Fruit fly (Drosophila melanogaster) whole organism, embryonic: ENCODE data around the gene CG32625.

Source experiments
- Asciz ChIP-seq: fragments of 200-800 bp; sonication (Bioruptor generic); optimal IDR thresholded peaks from 2 replicates; lab custom pipeline; 2017; ENCODE audit warnings: missing biosample characterization, mild to moderate bottlenecking, missing genetic modification characterization, missing genetic modification reagents
- Awh ChIP-seq: fragments of 200-800 bp; sonication (Bioruptor generic); IDR thresholded peaks from 2 replicates; pipeline ENCODE4, ENCODE4 v1.3.6; 2022; ENCODE audit warnings: missing biosample characterization, missing genetic modification characterization
- Bgb ChIP-seq: fragments of 200-800 bp; sonication (Bioruptor generic); IDR thresholded peaks from 2 replicates; pipeline ENCODE4 v1.3.6; 2022; ENCODE audit warnings: missing biosample characterization, missing genetic modification characterization; ENCODE audit not compliant: partially characterized antibody
- CG10959 ChIP-seq: fragments of 200-800 bp; sonication (Bioruptor generic); IDR thresholded peaks from 2 replicates; pipeline ENCODE4 v1.3.6; 2022; ENCODE audit warnings: missing biosample characterization, missing genetic modification characterization
- CG12219 ChIP-seq: fragments of 200-800 bp; sonication (Bioruptor generic); optimal IDR thresholded peaks from 3 replicates; lab custom pipeline; 2018; ENCODE audit warnings: missing biosample characterization, mild to moderate bottlenecking, missing genetic modification characterization
- CG12299 ChIP-seq: fragments of 200-800 bp; sonication (Bioruptor generic); optimal IDR thresholded peaks from 2 replicates; lab custom pipeline; 2018; ENCODE audit warnings: missing biosample characterization, mild to moderate bottlenecking, missing genetic modification characterization
- CG13894 ChIP-seq: fragments of 200-800 bp; sonication (Bioruptor generic); optimal IDR thresholded peaks from 3 replicates; lab custom pipeline; 2018; ENCODE audit warnings: missing biosample characterization, mild to moderate bottlenecking, missing genetic modification characterization, moderate library complexity
- CG14710 ChIP-seq: fragments of 200-800 bp; sonication (Bioruptor generic); optimal IDR thresholded peaks from 3 replicates; lab custom pipeline; 2019; ENCODE audit warnings: missing biosample characterization, mild to moderate bottlenecking, missing genetic modification characterization, moderate library complexity
- CG1529 ChIP-seq: fragments of 200-800 bp; sonication (Bioruptor generic); optimal IDR thresholded peaks from 3 replicates; lab custom pipeline; 2018; ENCODE audit warnings: missing biosample characterization, missing genetic modification characterization
- CG17612 ChIP-seq: fragments of 200-800 bp; sonication (Bioruptor generic); IDR thresholded peaks from 2 replicates; pipeline ENCODE4 v1.3.6; 2022; ENCODE audit warnings: missing biosample characterization, missing genetic modification characterization
- CG17829 ChIP-seq: fragments of 200-800 bp; optimal IDR thresholded peaks from 2 replicates; lab custom pipeline; 2019; ENCODE audit warnings: missing biosample characterization, mild to moderate bottlenecking, missing genetic modification characterization, moderate library complexity
- CG18476 ChIP-seq: fragments of 200-800 bp; sonication (Bioruptor generic); optimal IDR thresholded peaks from 2 replicates; lab custom pipeline; 2016; ENCODE audit warnings: missing biosample characterization, mild to moderate bottlenecking, missing genetic modification characterization
- CG18619 ChIP-seq: fragments of 200-800 bp; sonication (Bioruptor generic); optimal IDR thresholded peaks from 3 replicates; lab custom pipeline; 2017; ENCODE audit warnings: missing biosample characterization, mild to moderate bottlenecking, missing genetic modification characterization
- CG4282 ChIP-seq: fragments of 200-800 bp; sonication (Bioruptor generic); optimal IDR thresholded peaks from 2 replicates; lab custom pipeline; 2016; ENCODE audit warnings: missing biosample characterization, missing genetic modification characterization
- CG43689 ChIP-seq: fragments of 200-800 bp; sonication (Bioruptor generic); IDR thresholded peaks from 2 replicates; pipeline ENCODE4 v1.3.6; 2022; ENCODE audit warnings: missing biosample characterization, missing genetic modification characterization
- CG4617 ChIP-seq: fragments of 200-800 bp; sonication (Bioruptor generic); optimal IDR thresholded peaks from 3 replicates; lab custom pipeline; 2016; ENCODE audit warnings: missing biosample characterization, missing genetic modification characterization, borderline replicate concordance
- CG4820 ChIP-seq: fragments of 200-800 bp; sonication (Bioruptor generic); optimal IDR thresholded peaks from 3 replicates; lab custom pipeline; 2016; ENCODE audit warnings: missing biosample characterization, missing genetic modification characterization
- CG6254 ChIP-seq: fragments of 200-800 bp; sonication (Bioruptor generic); optimal IDR thresholded peaks from 3 replicates; lab custom pipeline; 2017; ENCODE audit warnings: mild to moderate bottlenecking, missing biosample characterization, missing genetic modification reagents, missing genetic modification characterization
- CG7745 ChIP-seq: fragments of 200-800 bp; sonication (Bioruptor generic); optimal IDR thresholded peaks from 2 replicates; lab custom pipeline; 2018; ENCODE audit warnings: missing biosample characterization, mild to moderate bottlenecking, missing genetic modification characterization, moderate library complexity
- CG7839 ChIP-seq: fragments of 200-800 bp; sonication (Bioruptor generic); optimal IDR thresholded peaks from 3 replicates; lab custom pipeline; 2018; ENCODE audit warnings: missing biosample characterization, mild to moderate bottlenecking, missing genetic modification characterization, moderate library complexity
- CG8359 ChIP-seq: fragments of 200-800 bp; sonication (Bioruptor generic); optimal IDR thresholded peaks from 2 replicates; lab custom pipeline; 2017; ENCODE audit warnings: missing biosample characterization, mild to moderate bottlenecking, missing genetic modification characterization, borderline replicate concordance
- CG8765 ChIP-seq: fragments of 200-800 bp; sonication (Bioruptor generic); IDR thresholded peaks from 2 replicates; pipeline ENCODE4 v1.3.6; 2022; ENCODE audit warnings: missing biosample characterization, missing genetic modification characterization
- Drgx ChIP-seq: fragments of 200-800 bp; sonication (Bioruptor generic); IDR thresholded peaks from 2 replicates; pipeline ENCODE4 v1.3.6; 2022; ENCODE audit warnings: missing biosample characterization, missing genetic modification characterization
- HmgD ChIP-seq: fragments of 200-800 bp; sonication (Bioruptor generic); optimal IDR thresholded peaks from 3 replicates; lab custom pipeline; 2016; ENCODE audit warnings: missing biosample characterization, missing genetic modification characterization
- HmgZ ChIP-seq: fragments of 200-800 bp; sonication (Bioruptor generic); optimal IDR thresholded peaks from 2 replicates; lab custom pipeline; 2018; ENCODE audit warnings: missing biosample characterization, mild to moderate bottlenecking, missing genetic modification characterization
- Hsf ChIP-seq: fragments of 200-800 bp; sonication (Bioruptor generic); optimal IDR thresholded peaks from 3 replicates; lab custom pipeline; 2016; ENCODE audit warnings: missing biosample characterization, missing genetic modification characterization
- MESR4 ChIP-seq: fragments of 200-800 bp; sonication (Bioruptor generic); optimal IDR thresholded peaks from 2 replicates; lab custom pipeline; 2018; ENCODE audit warnings: missing biosample characterization, mild to moderate bottlenecking, missing genetic modification characterization, moderate library complexity
- NC2α ChIP-seq: fragments of 200-800 bp; sonication (Bioruptor generic); optimal IDR thresholded peaks from 2 replicates; lab custom pipeline; 2016; ENCODE audit warnings: missing biosample characterization, missing genetic modification characterization
- Optix ChIP-seq: fragments of 200-800 bp; sonication (Bioruptor generic); IDR thresholded peaks from 3 replicates; pipeline ENCODE4 v1.3.6; 2022; ENCODE audit warnings: missing biosample characterization, missing genetic modification characterization
- Rx ChIP-seq: fragments of 200-800 bp; sonication (Bioruptor generic); IDR thresholded peaks from 2 replicates; pipeline ENCODE4 v1.3.6; 2022; ENCODE audit warnings: missing biosample characterization, missing genetic modification characterization
- Six4 ChIP-seq: fragments of 200-800 bp; sonication (Bioruptor generic); optimal IDR thresholded peaks from 2 replicates; lab custom pipeline; 2016; ENCODE audit warnings: missing biosample characterization, missing genetic modification characterization
- Xbp1 ChIP-seq: fragments of 200-800 bp; sonication (Bioruptor generic); optimal IDR thresholded peaks from 3 replicates; lab custom pipeline; 2016; ENCODE audit warnings: missing biosample characterization, mild to moderate bottlenecking, missing genetic modification characterization
- al ChIP-seq: fragments of 200-800 bp; sonication (Bioruptor generic); IDR thresholded peaks from 2 replicates; pipeline ENCODE4 v1.3.6; 2022; ENCODE audit warnings: missing biosample characterization, missing genetic modification characterization
- bowl ChIP-seq: fragments of 200-800 bp; sonication (Bioruptor generic); IDR thresholded peaks from 2 replicates; pipeline ENCODE4 v1.3.6; 2022; ENCODE audit warnings: missing biosample characterization, missing genetic modification characterization
- br ChIP-seq: fragments of >200 bp; optimal IDR thresholded peaks from 2 replicates; lab custom pipeline; 2017
- dimm ChIP-seq: fragments of 200-800 bp; sonication (Bioruptor generic); IDR thresholded peaks from 2 replicates; pipeline ENCODE4 v1.3.6; 2022; ENCODE audit warnings: missing biosample characterization, missing genetic modification characterization
- dmrt99B ChIP-seq: fragments of 200-800 bp; sonication (Bioruptor generic); optimal IDR thresholded peaks from 2 replicates; lab custom pipeline; 2018; ENCODE audit warnings: missing biosample characterization, mild to moderate bottlenecking, missing genetic modification characterization, moderate library complexity
- en ChIP-seq: fragments of 200-800 bp; sonication (Bioruptor generic); optimal IDR thresholded peaks from 2 replicates; lab custom pipeline; 2016; ENCODE audit warnings: missing biosample characterization, missing genetic modification characterization
- eve ChIP-seq, 2 experiments: fragments of >200 bp; optimal IDR thresholded peaks; 2 replicates each; lab custom pipeline; 2017; ENCODE audit warnings: missing biosample characterization in 2 of 2, missing genetic modification characterization in 2 of 2
- fru ChIP-seq: fragments of >200 bp; optimal IDR thresholded peaks from 2 replicates; lab custom pipeline; 2017
- kay ChIP-seq: fragments of 200-800 bp; sonication (Bioruptor generic); optimal IDR thresholded peaks from 2 replicates; lab custom pipeline; 2016; ENCODE audit warnings: missing biosample characterization, missing genetic modification characterization
- lmd ChIP-seq: fragments of 200-800 bp; sonication (Bioruptor generic); IDR thresholded peaks from 2 replicates; pipeline ENCODE4 v1.3.6; 2022; ENCODE audit warnings: missing biosample characterization, missing genetic modification characterization
- org-1 ChIP-seq: fragments of 200-800 bp; sonication (Bioruptor generic); optimal IDR thresholded peaks from 2 replicates; lab custom pipeline; 2017; ENCODE audit warnings: missing biosample characterization, missing genetic modification characterization
- sc ChIP-seq, 3 experiments: fragments of >200 bp in 2 of 3; fragments of 200-800 bp in 1 of 3; sonication (Bioruptor generic) in 1 of 3; optimal IDR thresholded peaks; 2 replicates in 2 of 3; 3 replicates in 1 of 3; lab custom pipeline; 2017; ENCODE audit warnings: mild to moderate bottlenecking in 1 of 3, missing biosample characterization in 1 of 3, missing genetic modification characterization in 1 of 3, missing genetic modification reagents in 1 of 3
- sima ChIP-seq: fragments of 200-800 bp; sonication (Bioruptor generic); optimal IDR thresholded peaks from 2 replicates; lab custom pipeline; 2016; ENCODE audit warnings: missing biosample characterization, missing genetic modification characterization
- sna ChIP-seq: fragments of 200-800 bp; sonication (Bioruptor generic); IDR thresholded peaks from 2 replicates; pipeline ENCODE4 v1.3.6; 2022; ENCODE audit warnings: missing biosample characterization, missing genetic modification characterization; ENCODE audit not compliant: partially characterized antibody
- stc ChIP-seq: fragments of 200-800 bp; sonication (Bioruptor generic); IDR thresholded peaks from 2 replicates; pipeline ENCODE4 v1.3.6; 2022; ENCODE audit warnings: missing biosample characterization, missing genetic modification characterization
- sug ChIP-seq: fragments of 200-800 bp; optimal IDR thresholded peaks from 2 replicates; lab custom pipeline; 2019; ENCODE audit warnings: missing biosample characterization, mild to moderate bottlenecking, missing genetic modification characterization, moderate library complexity
- tna ChIP-seq: fragments of 200-800 bp; sonication (Bioruptor generic); IDR thresholded peaks from 2 replicates; pipeline ENCODE4 v1.3.6; 2022; ENCODE audit warnings: missing biosample characterization, missing genetic modification characterization; ENCODE audit not compliant: partially characterized antibody
- unpg ChIP-seq: fragments of 200-800 bp; sonication (Bioruptor generic); optimal IDR thresholded peaks from 3 replicates; lab custom pipeline; 2018; ENCODE audit warnings: missing biosample characterization, mild to moderate bottlenecking, missing genetic modification characterization, moderate library complexity

CG32625 gene

dm6 chrX:13739411-13739888 is 17.2 kb downstream of the CG32625 start, which contains the start of gene CG11151 (continued):
- TF ChIP-seq unpg (GFP tag; lab: Kevin White, UChicago): peak; percentile 99
- peak; percentile 95 for TF ChIP-seq CG18476 (GFP tag; lab: Kevin White, UChicago)
- TF ChIP-seq CG17829 (tag; lab: Kevin White, UChicago): peak; percentile 97
- TF ChIP-seq Bgb (GFP tag; lab: Robert Waterston, UW): peak; percentile 68
- TF ChIP-seq Hsf (GFP tag; lab: Kevin White, UChicago): peak; percentile 97
- peak; percentile 98 for TF ChIP-seq CG7839 (tag; lab: Kevin White, UChicago)
- peak; percentile 92 for TF ChIP-seq Awh (GFP tag; lab: Robert Waterston, UW)
- peak; percentile 96 for TF ChIP-seq Drgx (GFP tag; lab: Robert Waterston, UW)
- peak; percentile 89 for TF ChIP-seq sima (GFP tag; lab: Kevin White, UChicago)
- peak; percentile 93 for TF ChIP-seq lmd (GFP tag; lab: Robert Waterston, UW)
- peak; percentile 93 for TF ChIP-seq sug (tag; lab: Kevin White, UChicago)
- peak; percentile 95 for TF ChIP-seq en
- TF ChIP-seq kay (GFP tag; lab: Kevin White, UChicago): peak; percentile 91
- TF ChIP-seq eve (GFP tag; optimal IDR thresholded peaks at IDR 0.05; lab: Kevin White, UChicago): peak in 1 of 2 experiments; percentile 35
- TF ChIP-seq CG4820 (GFP tag; lab: Kevin White, UChicago): peak; percentile 94
- peak; percentile 93 for TF ChIP-seq CG14710 (tag; lab: Kevin White, UChicago)
- TF ChIP-seq MESR4 (GFP tag; lab: Kevin White, UChicago): peak; percentile 51
- peak; percentile 96 for TF ChIP-seq NC2α (GFP tag; lab: Kevin White, UChicago)
- peak; percentile 97 for TF ChIP-seq HmgZ
- TF ChIP-seq br (lab: Kevin White, UChicago): no peak
- TF ChIP-seq CG12299 (tag; lab: Kevin White, UChicago): peak; percentile 96
- peak; percentile 95 for TF ChIP-seq CG18619 (GFP tag; lab: Kevin White, UChicago)
- TF ChIP-seq sc (optimal IDR thresholded peaks at IDR 0.05; lab: Kevin White, UChicago): no peak
- peak; percentile 93 for TF ChIP-seq sc (GFP tag; optimal IDR thresholded peaks at IDR 0.05; lab: Kevin White, UChicago)
- peak; percentile 46 for TF ChIP-seq CG7745 (tag; lab: Kevin White, UChicago)
- TF ChIP-seq CG8765 (GFP tag; lab: Robert Waterston, UW): peak; percentile 88
- TF ChIP-seq org-1 (GFP tag; lab: Kevin White, UChicago): peak; percentile 97
- TF ChIP-seq sna: peak; percentile 49; the same call in 1 of the 2 replicates
- peak; percentile 94 for TF ChIP-seq CG10959 (GFP tag; lab: Robert Waterston, UW)
- peak; percentile 90 for TF ChIP-seq CG43689
- TF ChIP-seq CG8359 (GFP tag; lab: Kevin White, UChicago): peak; percentile 91
- TF ChIP-seq CG17612 (GFP tag; lab: Robert Waterston, UW): peak; percentile 90
- peak; percentile 98 for TF ChIP-seq CG4282 (GFP tag; lab: Kevin White, UChicago)
- peak; percentile 97 for TF ChIP-seq Xbp1 (GFP tag; lab: Kevin White, UChicago)
- peak; percentile 95 for TF ChIP-seq Six4
- peak; percentile 95 for TF ChIP-seq CG1529 (GFP tag; lab: Kevin White, UChicago)
- peak; percentile 93 for TF ChIP-seq Rx
- TF ChIP-seq dmrt99B (tag; lab: Kevin White, UChicago): peak; percentile 98
- TF ChIP-seq al: peak; percentile 91
- peak; percentile 93 for TF ChIP-seq HmgD (GFP tag; lab: Kevin White, UChicago)
- TF ChIP-seq stc (GFP tag; lab: Robert Waterston, UW): peak; percentile 94
- TF ChIP-seq dimm (GFP tag; lab: Robert Waterston, UW): no peak; the same call in 1 of the 2 replicates
- peak; percentile 54; the same call in 1 of the 2 replicates for TF ChIP-seq tna
- peak; percentile 89 for TF ChIP-seq bowl (GFP tag; lab: Robert Waterston, UW)
- TF ChIP-seq CG6254: peak; percentile 92
- peak; percentile 97 for TF ChIP-seq CG13894 (tag; lab: Kevin White, UChicago)
- TF ChIP-seq CG4617 (GFP tag; lab: Kevin White, UChicago): peak; percentile 86
- peak; percentile 98 for TF ChIP-seq CG12219
- peak; percentile 96 for TF ChIP-seq Asciz (GFP tag; lab: Kevin White, UChicago)
- TF ChIP-seq Optix (GFP tag; lab: Robert Waterston, UW): peak; percentile 91
- no peak for TF ChIP-seq fru (lab: Kevin White, UChicago)
